Fruit fly (Drosophila melanogaster): ENCODE results near the gene CG13806.

Gene CG13806

dm6 chr3L:2257412-2257862 is 8.8 kb upstream of the CG13806 start, which contains the start of the genes CG1275 and Elp5 (continued):
- TF ChIP-seq lab (GFP tag; optimal IDR thresholded peaks at IDR 0.05), result peak; percentile 97
- TF ChIP-seq pb (GFP tag; optimal IDR thresholded peaks at IDR 0.05), result peak; percentile 94
- TF ChIP-seq lola (GFP tag; optimal IDR thresholded peaks at IDR 0.05), result peak in 1 of 3 experiments; percentile 96
- peak; percentile 84 for TF ChIP-seq CG6813 (GFP tag; optimal IDR thresholded peaks at IDR 0.05)
- peak; percentile 94 for TF ChIP-seq Hand (GFP tag; optimal IDR thresholded peaks at IDR 0.05)
- peak; percentile 96 for TF ChIP-seq slp2 (GFP tag; optimal IDR thresholded peaks at IDR 0.05)
- TF ChIP-seq lilli (GFP tag; optimal IDR thresholded peaks at IDR 0.05), result peak; percentile 99
- peak; percentile 97 for TF ChIP-seq CG4854 (GFP tag; optimal IDR thresholded peaks at IDR 0.05)
- TF ChIP-seq Pdp1 (GFP tag; optimal IDR thresholded peaks at IDR 0.05), result peak; percentile 98
- TF ChIP-seq MTF-1 (GFP tag; optimal IDR thresholded peaks at IDR 0.05; ENCODE audit: borderline replicate concordance), result peak; percentile 89
- TF ChIP-seq CG4617 (GFP tag; optimal IDR thresholded peaks at IDR 0.05; ENCODE audit: borderline replicate concordance), result peak; percentile 96
- TF ChIP-seq BtbVII (GFP tag; optimal IDR thresholded peaks at IDR 0.05), result peak; percentile 92
- TF ChIP-seq crc (GFP tag; optimal IDR thresholded peaks at IDR 0.05), result peak; percentile 93
- TF ChIP-seq slbo (GFP tag; IDR thresholded peaks at IDR 0.05), result peak; percentile 100
- no peak for TF ChIP-seq hth (optimal IDR thresholded peaks at IDR 0.05)
- TF ChIP-seq sqz (GFP tag; optimal IDR thresholded peaks at IDR 0.05), result peak; percentile 88
- peak; percentile 96 for TF ChIP-seq CHES-1-like (GFP tag; optimal IDR thresholded peaks at IDR 0.05)
- no peak for TF ChIP-seq CG16813 (GFP tag; IDR thresholded peaks at IDR 0.05; ENCODE audit: partially characterized antibody)
- TF ChIP-seq Dad (GFP tag; optimal IDR thresholded peaks at IDR 0.05), result peak; percentile 94
- peak; percentile 99 for TF ChIP-seq CG32767 (GFP tag; IDR thresholded peaks at IDR 0.05)
- TF ChIP-seq nerfin-2 (GFP tag; IDR thresholded peaks at IDR 0.05; ENCODE audit: partially characterized antibody), result 0 out of 2 replicates have a peak, but pooled peaks have one; percentile 26
- TF ChIP-seq CG9797 (GFP tag; optimal IDR thresholded peaks at IDR 0.05), result peak; percentile 57
- peak; percentile 99 for TF ChIP-seq NFAT (GFP tag; IDR thresholded peaks at IDR 0.05)
- peak; percentile 96 for TF ChIP-seq CG10462 (GFP tag; optimal IDR thresholded peaks at IDR 0.05)
- peak; percentile 97 for TF ChIP-seq CG13775 (GFP tag; optimal IDR thresholded peaks at IDR 0.05)
- peak; percentile 99 for TF ChIP-seq dmrt99B (tag; optimal IDR thresholded peaks at IDR 0.05)
- peak; percentile 99 for TF ChIP-seq row (GFP tag; IDR thresholded peaks at IDR 0.05)
- peak; percentile 98 for TF ChIP-seq aop (GFP tag; IDR thresholded peaks at IDR 0.05)
- no peak for TF ChIP-seq h (optimal IDR thresholded peaks at IDR 0.05)
- TF ChIP-seq Eip74EF (GFP tag; optimal IDR thresholded peaks at IDR 0.05), result peak in 1 of 2 experiments; percentile 95
- TF ChIP-seq insv (GFP tag; optimal IDR thresholded peaks at IDR 0.05), result peak; percentile 16 to 76
- peak; percentile 100 for TF ChIP-seq Ets65A (GFP tag)
- TF ChIP-seq zfh2 (GFP tag; optimal IDR thresholded peaks at IDR 0.05), result peak; percentile 98
- TF ChIP-seq E2f1 (GFP tag; IDR thresholded peaks at IDR 0.05), result peak; percentile 100
- TF ChIP-seq CG11560 (tag; IDR thresholded peaks at IDR 0.05), result peak; percentile 95
- no peak for TF ChIP-seq hkb (optimal IDR thresholded peaks at IDR 0.05)
- peak; percentile 99 for TF ChIP-seq hkb (GFP tag; IDR thresholded peaks at IDR 0.05)
- peak; percentile 100 for TF ChIP-seq CG32532 (GFP tag; IDR thresholded peaks at IDR 0.05)
- TF ChIP-seq Doc2 (GFP tag; IDR thresholded peaks at IDR 0.05), result peak; percentile 98
- peak; percentile 94 for TF ChIP-seq Fer1 (GFP tag; optimal IDR thresholded peaks at IDR 0.05)
- peak; percentile 95 for TF ChIP-seq CG10147 (GFP tag; optimal IDR thresholded peaks at IDR 0.05)
- TF ChIP-seq Trl (optimal IDR thresholded peaks at IDR 0.05), result peak in 1 of 2 experiments; percentile 6
- peak; percentile 96 for TF ChIP-seq Trl (GFP tag; optimal IDR thresholded peaks at IDR 0.05)

Measured in whole organism, embryonic.